Worm (Caenorhabditis elegans) whole organism, midembryonic: ENCODE measurements around the gene skn-1.

Experiments used
- T22C8.4 ChIP-seq: fragments of 200-800 bp; sonication (Bioruptor generic); IDR thresholded peaks from 2 replicates; pipeline ENCODE4 v1.3.6; 2022; ENCODE audit warnings: missing genetic modification characterization, missing compliant biosample characterization
- cog-1 ChIP-seq: sonication (generic microtip); optimal IDR thresholded peaks from 2 replicates; lab custom pipeline; 2016; ENCODE audit warnings: missing genetic modification characterization, missing compliant biosample characterization
- tab-1 ChIP-seq: fragments of 200-800 bp; sonication (Bioruptor generic); IDR thresholded peaks from 2 replicates; pipeline ENCODE4 v1.3.6; 2022; ENCODE audit warnings: missing genetic modification characterization, missing compliant biosample characterization
- ztf-23 ChIP-seq: fragments of 200-800 bp; sonication (Bioruptor generic); IDR thresholded peaks from 2 replicates; pipeline ENCODE4 v1.3.6; 2022; ENCODE audit warnings: missing genetic modification reagents, missing genetic modification characterization, missing compliant biosample characterization

Gene skn-1

DNA sequence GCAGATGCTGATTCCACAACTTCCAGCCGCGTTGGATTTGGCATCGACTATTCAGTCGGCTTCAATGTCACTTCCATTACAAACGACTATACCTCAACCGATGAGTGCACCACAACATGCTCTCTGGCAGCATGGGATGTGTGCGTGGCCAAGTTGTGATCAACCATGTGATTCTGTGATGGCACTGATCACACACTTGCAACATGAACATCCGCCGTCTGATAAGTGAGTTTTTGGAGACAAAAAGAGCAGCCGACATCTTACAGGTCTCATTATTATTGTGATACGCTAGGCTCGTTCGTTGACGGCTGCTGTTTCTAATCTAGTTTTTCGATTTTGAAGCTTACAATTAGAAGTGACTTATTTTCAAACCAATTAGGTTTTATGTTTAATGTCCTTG is 57.8 kb downstream of the skn-1 start:
- TF ChIP-seq T22C8.4 (GFP tag; lab: Robert Waterston, UW) (no peak), tab-1 (no peak), ztf-23 (GFP tag; lab: Robert Waterston, UW) (no peak), cog-1 (tag; lab: Kevin White, UChicago) (no peak)
